Fruit fly (Drosophila melanogaster) whole organism: ENCODE measurements around the gene daed.

Experiments used
- CG8478 ChIP-seq: fragments of >200 bp; optimal IDR thresholded peaks from 2 replicates; lab custom pipeline; 2018; ENCODE audit warnings: inconsistent platforms
- Dll ChIP-seq: fragments of >200 bp; optimal IDR thresholded peaks from 2 replicates; lab custom pipeline; 2017
- EcR ChIP-seq, 2 experiments: fragments of >200 bp; optimal IDR thresholded peaks; 2 replicates each; lab custom pipeline; 2017; ENCODE audit warnings: missing biosample characterization in 2 of 2, missing genetic modification characterization in 2 of 2, missing genetic modification reagents in 2 of 2
- pan ChIP-seq: fragments of >200 bp; optimal IDR thresholded peaks from 2 replicates; lab custom pipeline; 2017
- psq ChIP-seq: fragments of >200 bp; optimal IDR thresholded peaks from 2 replicates; lab custom pipeline; 2017
- usp ChIP-seq: fragments of >200 bp; optimal IDR thresholded peaks from 2 replicates; lab custom pipeline; 2017; ENCODE audit warnings: missing biosample characterization, missing genetic modification characterization, mixed read lengths

The daed gene

DNA sequence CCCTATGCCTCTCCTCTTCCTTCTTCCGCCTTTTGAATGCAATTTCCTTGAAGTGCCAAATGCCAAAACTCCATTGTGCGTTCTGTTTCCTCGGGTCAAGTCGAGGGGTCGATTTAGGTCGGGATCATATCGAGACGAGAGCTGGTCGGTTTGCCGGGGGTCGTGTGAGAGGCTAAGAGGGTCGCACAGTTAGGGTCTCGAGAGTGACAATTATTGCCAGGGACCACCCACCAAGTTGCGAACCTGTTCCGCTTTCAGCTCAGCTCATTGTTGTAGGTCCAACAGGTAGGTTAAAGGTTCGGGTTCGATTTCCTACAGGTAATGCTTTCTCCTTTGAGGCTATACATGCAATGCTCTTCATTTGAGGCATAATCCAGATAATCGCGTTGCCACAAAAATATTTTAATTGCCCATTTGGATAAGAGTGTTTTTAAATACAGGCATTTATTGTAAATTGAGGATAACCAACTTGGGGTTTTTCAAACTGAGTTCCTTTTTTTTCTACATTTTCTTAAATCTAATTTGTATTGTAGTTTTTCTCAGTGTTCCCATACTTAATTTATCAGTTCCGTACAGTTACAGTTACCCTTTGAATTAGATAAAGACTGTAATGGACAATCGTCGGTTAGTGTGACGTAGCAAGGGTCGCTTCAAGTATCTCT lies 43.5 kb downstream of the daed start:
- TF ChIP-seq usp (GFP tag; lab: Kevin White, UChicago), result no peak
- TF ChIP-seq Dll (lab: Kevin White, UChicago), result no peak
- TF ChIP-seq pan (lab: Kevin White, UChicago), result no peak
- TF ChIP-seq CG8478, result no peak
- no peak for TF ChIP-seq psq
- no peak for TF ChIP-seq EcR (GFP tag; optimal IDR thresholded peaks at IDR 0.05; lab: Kevin White, UChicago)

DNA sequence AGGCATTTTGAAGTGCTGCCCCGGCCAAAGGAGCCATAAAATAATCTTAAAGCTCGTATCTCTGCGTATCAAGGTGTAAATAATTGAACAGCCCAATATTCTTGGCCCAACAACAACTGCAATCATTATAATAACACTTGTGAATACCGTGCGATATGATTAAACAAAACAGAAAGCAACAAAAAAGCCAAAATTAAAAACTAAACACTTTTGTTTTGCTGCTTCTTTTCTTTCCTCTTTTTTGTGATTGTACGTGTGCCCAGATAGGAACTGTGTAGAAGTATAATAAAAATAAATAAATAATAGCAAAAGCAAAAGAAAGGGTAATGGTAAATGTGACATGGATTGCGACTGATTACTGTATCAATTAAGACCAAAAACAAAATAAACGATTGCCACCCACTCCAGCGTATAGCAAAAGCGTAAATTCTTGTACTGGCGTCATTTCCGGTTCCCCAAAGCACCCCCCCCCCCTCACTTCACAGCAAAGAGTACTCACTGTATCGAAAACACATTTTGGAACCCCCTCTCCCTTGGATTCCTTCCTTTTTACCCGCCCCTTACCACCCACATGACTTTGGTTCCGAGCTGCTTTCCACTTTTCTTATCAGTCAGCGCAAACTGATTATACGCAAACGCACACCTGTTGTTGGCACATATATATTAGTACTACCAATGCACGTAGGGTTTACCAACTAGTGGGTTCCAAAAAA lies 44.6 kb downstream of the daed start:
- TF ChIP-seq pan (lab: Kevin White, UChicago) (no peak), Dll (lab: Kevin White, UChicago) (no peak), usp (GFP tag; lab: Kevin White, UChicago) (no peak), psq (no peak), EcR (GFP tag; optimal IDR thresholded peaks at IDR 0.05; lab: Kevin White, UChicago) (no peak), CG8478 (no peak)

DNA sequence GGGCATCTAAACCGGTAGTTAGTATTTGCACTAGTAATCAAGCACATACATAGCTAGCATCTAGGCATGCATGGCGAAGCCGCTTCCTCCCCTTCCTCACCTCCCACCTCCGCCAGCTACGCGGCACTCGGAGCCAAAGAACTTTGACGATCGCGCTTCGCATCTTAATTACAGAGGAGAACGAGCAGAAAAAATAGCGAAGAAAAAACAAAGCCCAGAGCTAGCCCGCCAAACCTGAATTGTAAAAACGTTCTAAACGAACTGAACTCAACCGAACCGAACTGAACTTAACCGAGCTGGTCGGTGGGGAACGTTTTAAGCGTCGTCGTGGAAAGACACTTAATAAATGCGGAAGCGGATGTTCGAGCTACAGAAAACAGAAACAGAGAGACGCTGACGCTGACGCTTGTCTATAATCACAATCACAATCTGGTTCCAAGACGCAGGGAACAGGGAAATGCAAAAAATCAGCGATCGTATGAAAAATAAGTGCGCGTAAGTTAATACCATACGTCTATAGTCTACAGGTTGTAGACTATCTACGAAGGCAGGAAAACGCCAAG lies 47.1 kb downstream of the daed start:
- peak in 1 of 2 experiments; percentile 79 for TF ChIP-seq EcR (GFP tag; optimal IDR thresholded peaks at IDR 0.05; lab: Kevin White, UChicago)
- no peak for TF ChIP-seq psq

DNA sequence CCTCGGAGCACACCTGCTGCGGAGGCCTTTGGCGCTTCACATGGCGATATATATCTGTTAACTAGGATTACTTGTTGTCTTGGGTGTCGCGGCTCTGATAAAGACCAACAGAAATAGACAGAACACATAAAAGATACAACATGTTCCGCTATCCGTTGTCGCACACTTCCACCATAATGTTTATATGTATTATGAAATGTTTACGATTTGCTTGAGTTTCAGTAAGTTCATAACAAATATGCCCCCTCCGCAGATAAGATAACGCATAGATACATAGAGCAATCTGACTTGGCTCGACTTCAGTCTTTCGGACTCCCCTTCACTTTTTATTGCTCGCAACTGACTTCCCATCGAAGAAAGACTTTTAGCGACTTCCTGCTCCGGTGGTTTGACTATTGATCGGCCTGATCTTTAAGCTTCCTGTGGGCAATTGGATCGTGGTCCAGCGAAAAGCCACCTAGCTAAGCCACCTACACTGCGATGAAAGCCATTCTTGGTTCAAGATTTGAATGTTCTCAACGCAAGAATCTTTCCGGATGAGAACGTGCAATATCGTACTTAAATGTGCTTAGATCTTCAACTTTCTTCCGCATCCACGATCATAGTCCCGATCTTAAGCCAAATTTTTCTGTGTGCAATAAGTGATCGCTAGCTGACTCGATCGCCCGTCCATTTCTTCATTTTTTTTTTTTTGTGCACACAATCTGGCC lies 47.8 kb downstream of the daed start:
- TF ChIP-seq Dll (lab: Kevin White, UChicago), result no peak
- TF ChIP-seq EcR (GFP tag; optimal IDR thresholded peaks at IDR 0.05; lab: Kevin White, UChicago), result no peak
- TF ChIP-seq CG8478, result no peak
- TF ChIP-seq psq, result no peak
- no peak for TF ChIP-seq pan (lab: Kevin White, UChicago)
- TF ChIP-seq usp (GFP tag; lab: Kevin White, UChicago), result no peak

DNA sequence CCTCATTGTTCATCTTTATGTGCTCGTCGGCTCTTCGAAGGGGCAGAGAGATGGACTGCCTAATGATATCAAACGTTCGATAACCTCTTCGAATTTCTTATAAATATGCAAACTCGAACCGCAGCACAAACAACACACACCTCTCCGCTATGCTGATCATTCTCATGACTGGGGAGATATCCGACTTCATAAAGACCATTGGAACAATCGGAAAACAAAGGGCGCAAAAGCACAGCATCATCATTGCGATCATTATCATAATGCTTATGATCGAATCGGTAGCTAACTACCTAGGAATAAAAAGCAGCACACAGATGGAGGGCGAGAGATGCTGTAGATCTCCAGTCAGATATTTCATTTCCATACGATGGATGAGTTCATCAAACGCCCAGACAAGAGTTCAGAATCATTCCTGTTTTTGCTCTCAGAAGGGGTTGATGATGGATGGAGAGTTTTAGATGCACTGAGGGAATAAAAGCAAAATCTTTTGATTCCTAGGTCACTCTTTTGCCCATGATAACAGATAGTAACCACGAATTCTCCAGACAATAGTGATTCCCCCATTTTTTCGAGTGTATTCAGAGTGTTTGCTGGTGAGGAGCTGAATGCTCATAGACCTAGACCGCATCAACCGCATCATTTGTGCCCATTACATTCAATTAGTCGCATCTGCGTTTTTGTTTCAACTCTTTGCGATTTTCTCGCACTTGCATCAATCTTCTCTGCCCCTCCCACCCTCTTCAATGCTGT lies 49.0 kb downstream of the daed start:
- TF ChIP-seq EcR (GFP tag; optimal IDR thresholded peaks at IDR 0.05; lab: Kevin White, UChicago), result peak in 1 of 2 experiments; percentile 29
- no peak for TF ChIP-seq CG8478

DNA sequence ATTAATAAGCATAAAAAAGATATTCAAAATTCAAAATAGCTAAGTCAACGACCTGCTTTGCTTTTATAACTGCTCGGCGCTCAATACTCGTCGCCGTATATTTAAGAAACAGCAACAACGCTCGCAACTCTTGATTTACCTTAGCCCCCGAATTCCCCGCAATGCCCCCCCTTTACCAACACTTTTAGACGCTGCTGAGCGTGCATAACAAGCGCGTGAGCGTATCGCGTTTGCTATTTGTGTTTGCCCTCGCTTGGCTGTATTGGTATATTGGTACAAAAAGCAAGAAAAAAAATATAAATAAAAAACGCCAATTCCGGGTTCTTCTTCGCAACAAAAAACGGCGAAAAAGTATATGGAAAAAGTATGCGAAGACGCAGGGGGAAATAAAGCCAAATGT lies 50.2 kb downstream of the daed start:
- TF ChIP-seq CG8478 (no peak), EcR (GFP tag; optimal IDR thresholded peaks at IDR 0.05; lab: Kevin White, UChicago) (peak in 1 of 2 experiments; percentile 31)

DNA sequence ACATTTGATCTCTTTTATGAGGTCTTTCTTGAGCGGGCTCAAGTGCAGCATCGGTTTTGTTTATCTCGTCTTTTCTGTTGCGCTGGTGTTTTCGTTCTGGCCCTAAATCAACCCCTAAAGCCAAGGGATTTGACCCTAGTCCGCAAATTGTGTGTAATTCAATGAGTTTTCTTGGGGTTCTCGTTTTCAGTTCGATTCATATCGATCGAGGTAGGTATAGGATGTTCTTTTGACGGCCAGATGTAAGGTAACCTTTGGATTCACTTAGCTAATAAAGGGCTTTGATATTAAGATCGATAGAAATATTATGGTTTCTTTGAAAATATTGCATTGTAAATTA lies 50.9 kb downstream of the daed start:
- TF ChIP-seq EcR (GFP tag; optimal IDR thresholded peaks at IDR 0.05; lab: Kevin White, UChicago) (no peak), psq (no peak), Dll (lab: Kevin White, UChicago) (no peak), CG8478 (no peak), pan (lab: Kevin White, UChicago) (no peak), usp (GFP tag; lab: Kevin White, UChicago) (no peak)
